Fruit fly (Drosophila melanogaster) whole organism, embryonic: ENCODE data around the gene CG44005.

ENCODE experiments used
- BtbVII ChIP-seq: fragments of 200-800 bp; sonication (Bioruptor generic); optimal IDR thresholded peaks from 3 replicates; lab custom pipeline; 2017; ENCODE audit warnings: missing biosample characterization, mild to moderate bottlenecking, missing genetic modification characterization
- Bteb2 ChIP-seq: fragments of 200-800 bp; sonication (Bioruptor generic); optimal IDR thresholded peaks from 2 replicates; lab custom pipeline; 2016; ENCODE audit warnings: missing biosample characterization, missing genetic modification characterization
- C15 ChIP-seq: fragments of 200-800 bp; sonication (Bioruptor generic); IDR thresholded peaks from 3 replicates; pipeline ENCODE4 v1.3.6; 2022; ENCODE audit warnings: missing biosample characterization, missing genetic modification characterization
- CG10147 ChIP-seq: fragments of 200-800 bp; sonication (Bioruptor generic); optimal IDR thresholded peaks from 2 replicates; lab custom pipeline; 2019; ENCODE audit warnings: missing biosample characterization, mild to moderate bottlenecking, missing genetic modification characterization, moderate library complexity
- CG12219 ChIP-seq: fragments of 200-800 bp; sonication (Bioruptor generic); optimal IDR thresholded peaks from 3 replicates; lab custom pipeline; 2018; ENCODE audit warnings: missing biosample characterization, mild to moderate bottlenecking, missing genetic modification characterization
- CG16813 ChIP-seq: fragments of 200-800 bp; sonication (Bioruptor generic); IDR thresholded peaks from 3 replicates; pipeline ENCODE4 v1.3.6; 2022; ENCODE audit warnings: missing biosample characterization, missing genetic modification characterization; ENCODE audit not compliant: partially characterized antibody
- CG16815 ChIP-seq: fragments of 200-800 bp; sonication (Bioruptor generic); optimal IDR thresholded peaks from 3 replicates; lab custom pipeline; 2017; ENCODE audit warnings: missing biosample characterization, mild to moderate bottlenecking, missing genetic modification characterization
- CG17912 ChIP-seq: fragments of 200-800 bp; sonication (Bioruptor generic); optimal IDR thresholded peaks from 2 replicates; lab custom pipeline; 2018; ENCODE audit warnings: missing biosample characterization, mild to moderate bottlenecking, missing genetic modification characterization
- CG4360 ChIP-seq: fragments of 200-800 bp; sonication (Bioruptor generic); IDR thresholded peaks from 2 replicates; pipeline ENCODE4 v1.3.6; 2022; ENCODE audit warnings: missing biosample characterization, missing genetic modification characterization
- CG5180 ChIP-seq: fragments of 200-800 bp; sonication (Bioruptor generic); optimal IDR thresholded peaks from 3 replicates; lab custom pipeline; 2017; ENCODE audit warnings: missing biosample characterization, missing genetic modification characterization, mild to moderate bottlenecking, moderate library complexity, missing genetic modification reagents
- CG9437 ChIP-seq: fragments of 200-800 bp; sonication (Bioruptor generic); optimal IDR thresholded peaks from 2 replicates; lab custom pipeline; 2018; ENCODE audit warnings: missing biosample characterization, mild to moderate bottlenecking, missing genetic modification characterization
- Camta ChIP-seq: fragments of 200-800 bp; sonication (Bioruptor generic); optimal IDR thresholded peaks from 2 replicates; lab custom pipeline; 2016; ENCODE audit warnings: missing biosample characterization, missing genetic modification characterization
- CoRest ChIP-seq: fragments of 200-800 bp; sonication (Bioruptor generic); optimal IDR thresholded peaks from 3 replicates; lab custom pipeline; 2018; ENCODE audit warnings: missing biosample characterization, mild to moderate bottlenecking, missing genetic modification characterization, moderate library complexity
- Ets65A ChIP-seq: fragments of 200-800 bp; sonication (Bioruptor generic); peaks from one replicate; lab custom pipeline; 2016; ENCODE audit warnings: missing biosample characterization, missing genetic modification characterization
- Fer2 ChIP-seq: fragments of 200-800 bp; sonication (Bioruptor generic); optimal IDR thresholded peaks from 2 replicates; lab custom pipeline; 2018; ENCODE audit warnings: missing biosample characterization, mild to moderate bottlenecking, missing genetic modification characterization, moderate library complexity
- HLH54F ChIP-seq: fragments of 200-800 bp; sonication (Bioruptor generic); optimal IDR thresholded peaks from 3 replicates; lab custom pipeline; 2016; ENCODE audit warnings: missing biosample characterization, missing genetic modification characterization
- Hr51 ChIP-seq, 2 experiments: fragments of 200-800 bp; sonication (Bioruptor generic); optimal IDR thresholded peaks; 2 replicates in 1 of 2; 3 replicates in 1 of 2; lab custom pipeline; 2016 to 2018; ENCODE audit warnings: missing biosample characterization in 2 of 2, missing genetic modification characterization in 2 of 2, mild to moderate bottlenecking in 1 of 2, moderate library complexity in 1 of 2
- Hsf ChIP-seq: fragments of 200-800 bp; sonication (Bioruptor generic); optimal IDR thresholded peaks from 3 replicates; lab custom pipeline; 2016; ENCODE audit warnings: missing biosample characterization, missing genetic modification characterization
- Lpt ChIP-seq: fragments of >200 bp; optimal IDR thresholded peaks from 2 replicates; lab custom pipeline; 2018; ENCODE audit warnings: missing biosample characterization, missing genetic modification characterization
- Myb ChIP-seq: fragments of 200-800 bp; sonication (Bioruptor generic); optimal IDR thresholded peaks from 2 replicates; lab custom pipeline; 2016; ENCODE audit warnings: missing biosample characterization, missing genetic modification characterization
- NC2α ChIP-seq: fragments of 200-800 bp; sonication (Bioruptor generic); optimal IDR thresholded peaks from 2 replicates; lab custom pipeline; 2016; ENCODE audit warnings: missing biosample characterization, missing genetic modification characterization
- NFAT ChIP-seq: fragments of 200-800 bp; sonication (Bioruptor generic); IDR thresholded peaks from 2 replicates; pipeline ENCODE4 v1.3.6; 2022; ENCODE audit warnings: missing biosample characterization, missing genetic modification characterization
- NK7.1 ChIP-seq: fragments of 200-800 bp; sonication (Bioruptor generic); optimal IDR thresholded peaks from 3 replicates; lab custom pipeline; 2016; ENCODE audit warnings: missing biosample characterization, missing genetic modification characterization
- Spps ChIP-seq: fragments of 200-800 bp; sonication (Bioruptor generic); optimal IDR thresholded peaks from 2 replicates; lab custom pipeline; 2018; ENCODE audit warnings: missing biosample characterization, mild to moderate bottlenecking, missing genetic modification characterization
- amos ChIP-seq: fragments of 200-800 bp; sonication (Bioruptor generic); IDR thresholded peaks from 2 replicates; pipeline ENCODE4 v1.3.6; 2022; ENCODE audit warnings: missing biosample characterization, missing genetic modification characterization; ENCODE audit not compliant: partially characterized antibody
- bcd ChIP-seq: fragments of 200-800 bp; sonication (Bioruptor generic); optimal IDR thresholded peaks from 2 replicates; lab custom pipeline; 2017; ENCODE audit warnings: missing biosample characterization, mild to moderate bottlenecking, missing genetic modification characterization
- cato ChIP-seq: fragments of 200-800 bp; sonication (Bioruptor generic); optimal IDR thresholded peaks from 2 replicates; lab custom pipeline; 2016; ENCODE audit warnings: missing biosample characterization, missing genetic modification characterization, borderline replicate concordance
- chm ChIP-seq: fragments of 200-800 bp; sonication (Bioruptor generic); IDR thresholded peaks from 2 replicates; pipeline ENCODE4 v1.3.6; 2022; ENCODE audit warnings: missing biosample characterization, missing genetic modification characterization
- dpn ChIP-seq, 2 experiments: fragments of 200-800 bp; sonication (Bioruptor generic); optimal IDR thresholded peaks; 3 replicates each; lab custom pipeline; 2016; ENCODE audit warnings: missing biosample characterization in 2 of 2, missing genetic modification characterization in 2 of 2
- en ChIP-seq: fragments of 200-800 bp; sonication (Bioruptor generic); optimal IDR thresholded peaks from 2 replicates; lab custom pipeline; 2016; ENCODE audit warnings: missing biosample characterization, missing genetic modification characterization
- fd102C ChIP-seq: fragments of 200-800 bp; sonication (Bioruptor generic); optimal IDR thresholded peaks from 2 replicates; lab custom pipeline; 2018; ENCODE audit warnings: missing biosample characterization, mild to moderate bottlenecking, missing genetic modification characterization, moderate library complexity
- gem ChIP-seq: fragments of 200-800 bp; sonication (Bioruptor generic); optimal IDR thresholded peaks from 2 replicates; lab custom pipeline; 2019; ENCODE audit warnings: missing biosample characterization, mild to moderate bottlenecking, missing genetic modification characterization, moderate library complexity
- hkb ChIP-seq, 2 experiments: fragments of 200-800 bp in 1 of 2; fragments of >200 bp in 1 of 2; sonication (Bioruptor generic) in 1 of 2; IDR thresholded peaks in 1 of 2; optimal IDR thresholded peaks in 1 of 2; 2 replicates each; pipeline versions ENCODE4 v1.3.6 to Lab custom; 2017 to 2022; ENCODE audit warnings: missing biosample characterization in 1 of 2, missing genetic modification characterization in 1 of 2
- mld ChIP-seq: fragments of 200-800 bp; sonication (Bioruptor generic); IDR thresholded peaks from 3 replicates; pipeline ENCODE4 v1.3.6; 2022; ENCODE audit warnings: missing biosample characterization, missing genetic modification characterization; ENCODE audit not compliant: partially characterized antibody
- nau ChIP-seq: fragments of 200-800 bp; sonication (Bioruptor generic); optimal IDR thresholded peaks from 3 replicates; lab custom pipeline; 2017; ENCODE audit warnings: missing biosample characterization, mild to moderate bottlenecking, missing genetic modification characterization, missing genetic modification reagents
- nerfin-1 ChIP-seq: fragments of 200-800 bp; sonication (Bioruptor generic); optimal IDR thresholded peaks from 3 replicates; lab custom pipeline; 2019; ENCODE audit warnings: missing biosample characterization, mild to moderate bottlenecking, missing genetic modification characterization, moderate library complexity
- pnt ChIP-seq: fragments of 200-800 bp; sonication (Bioruptor generic); optimal IDR thresholded peaks from 3 replicates; lab custom pipeline; 2016; ENCODE audit warnings: missing biosample characterization, missing genetic modification characterization
- sob ChIP-seq: fragments of 200-800 bp; sonication (Bioruptor generic); IDR thresholded peaks from 2 replicates; pipeline ENCODE4 v1.3.6; 2022; ENCODE audit warnings: missing biosample characterization, missing genetic modification characterization
- tna ChIP-seq: fragments of 200-800 bp; sonication (Bioruptor generic); IDR thresholded peaks from 2 replicates; pipeline ENCODE4 v1.3.6; 2022; ENCODE audit warnings: missing biosample characterization, missing genetic modification characterization; ENCODE audit not compliant: partially characterized antibody
- usp ChIP-seq: fragments of >200 bp; optimal IDR thresholded peaks from 2 replicates; lab custom pipeline; 2017; ENCODE audit warnings: missing biosample characterization, missing genetic modification characterization
- vnd ChIP-seq: fragments of 200-800 bp; sonication (Bioruptor generic); IDR thresholded peaks from 3 replicates; pipeline ENCODE4 v1.3.6; 2022; ENCODE audit warnings: missing biosample characterization, missing genetic modification characterization; ENCODE audit not compliant: partially characterized antibody
- z ChIP-seq: fragments of 200-800 bp; sonication (Bioruptor generic); IDR thresholded peaks from 3 replicates; pipeline ENCODE4 v1.3.6; 2022; ENCODE audit warnings: missing biosample characterization, missing genetic modification characterization

The CG44005 gene

DNA sequence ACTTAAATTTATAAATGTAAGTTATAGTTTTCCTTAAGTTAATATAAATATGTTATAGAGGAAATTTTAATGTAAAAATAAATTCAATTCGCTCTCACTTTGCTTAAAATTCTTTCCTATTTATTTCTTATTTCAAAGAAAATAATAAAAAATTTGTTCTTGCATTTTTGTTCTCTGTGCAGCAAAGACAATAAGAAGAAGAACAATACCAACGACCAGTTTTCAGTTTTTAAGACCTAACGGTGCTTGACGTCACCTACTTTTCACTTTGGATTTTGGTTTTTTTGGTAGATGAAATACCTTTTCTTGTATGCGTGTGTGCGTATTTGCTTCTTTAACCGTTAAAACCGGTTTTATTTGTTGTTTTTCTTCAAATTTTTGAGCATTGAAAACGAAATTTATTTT lies 30.2 kb upstream of the CG44005 start (continued):
- TF ChIP-seq Myb (GFP tag; lab: Kevin White, UChicago) (no peak), amos (GFP tag; lab: Robert Waterston, UW) (no peak), cato (GFP tag; lab: Kevin White, UChicago) (no peak), CG9437 (GFP tag; lab: Kevin White, UChicago) (peak; percentile 27), hkb (optimal IDR thresholded peaks at IDR 0.05; lab: Kevin White, UChicago) (no peak), hkb (GFP tag; IDR thresholded peaks at IDR 0.05; lab: Robert Waterston, UW) (no peak), BtbVII (no peak), dpn (GFP tag; optimal IDR thresholded peaks at IDR 0.05; lab: Kevin White, UChicago) (no peak), en (GFP tag; lab: Kevin White, UChicago) (no peak), tna (GFP tag; lab: Robert Waterston, UW) (no peak), Hsf (GFP tag; lab: Kevin White, UChicago) (no peak), z (GFP tag; lab: Robert Waterston, UW) (no peak), CG4360 (GFP tag; lab: Robert Waterston, UW) (peak; percentile 32; the same call in 1 of the 2 replicates), nau (GFP tag; lab: Kevin White, UChicago) (no peak), NK7.1 (GFP tag; lab: Kevin White, UChicago) (no peak), Spps (tag; lab: Kevin White, UChicago) (peak; percentile 41), CG17912 (GFP tag; lab: Kevin White, UChicago) (no peak), bcd (GFP tag; lab: Kevin White, UChicago) (peak; percentile 4), sob (GFP tag; lab: Robert Waterston, UW) (no peak), fd102C (GFP tag; lab: Kevin White, UChicago) (no peak), CG5180 (GFP tag; lab: Kevin White, UChicago) (no peak), CG16813 (GFP tag; lab: Robert Waterston, UW) (no peak), Camta (GFP tag; lab: Kevin White, UChicago) (no peak), Bteb2 (GFP tag; lab: Kevin White, UChicago) (no peak), CG16815 (GFP tag; lab: Kevin White, UChicago) (no peak), CG10147 (GFP tag; lab: Kevin White, UChicago) (no peak), mld (no peak), nerfin-1 (peak; percentile 11), CG12219 (GFP tag; lab: Kevin White, UChicago) (no peak), Fer2 (no peak), pnt (no peak), Ets65A (GFP tag; lab: Kevin White, UChicago) (no peak), Lpt (GFP tag; lab: Kevin White, UChicago) (no peak), Hr51 (GFP tag; optimal IDR thresholded peaks at IDR 0.05; lab: Kevin White, UChicago) (peak in 1 of 2 experiments; percentile 27), usp (GFP tag; lab: Kevin White, UChicago) (no peak), chm (GFP tag; lab: Robert Waterston, UW) (no peak), CoRest (tag; lab: Kevin White, UChicago) (peak; percentile 59), C15 (GFP tag; lab: Robert Waterston, UW) (no peak), gem (tag; lab: Kevin White, UChicago) (peak; percentile 77), vnd (no peak), NFAT (no peak), HLH54F (no peak), NC2α (no peak)
